Worm (Caenorhabditis elegans) whole organism, L1 larva: Measurements from ENCODE around the gene rtfo-1.
A peak's percentile ranks its signal among the peaks of the same experiment; 100 is the strongest.

Experiments
- F16B12.6 ChIP-seq: fragments of 150-350 bp; optimal IDR thresholded peaks from 2 replicates; lab custom pipeline; 2014; ENCODE audit warnings: missing biosample characterization, missing genetic modification characterization
- aha-1 ChIP-seq: fragments of 150-350 bp; optimal IDR thresholded peaks from 2 replicates; lab custom pipeline; 2014; ENCODE audit warnings: missing biosample characterization, missing genetic modification characterization
- ama-1 ChIP-seq: fragments of 150-350 bp; optimal IDR thresholded peaks from 2 replicates; lab custom pipeline; 2014
- blmp-1 ChIP-seq: fragments of 150-350 bp; optimal IDR thresholded peaks from 2 replicates; lab custom pipeline; 2014; ENCODE audit warnings: missing biosample characterization, missing genetic modification characterization
- ceh-63 ChIP-seq: fragments of 200-800 bp; sonication (Bioruptor generic); optimal IDR thresholded peaks from 2 replicates; lab custom pipeline; 2018; ENCODE audit warnings: mild to moderate bottlenecking, missing genetic modification characterization, missing compliant biosample characterization
- ceh-8 ChIP-seq: fragments of 200-800 bp; sonication (Bioruptor generic); optimal IDR thresholded peaks from 2 replicates; lab custom pipeline; 2018; ENCODE audit warnings: mild to moderate bottlenecking, missing genetic modification characterization, moderate library complexity, missing compliant biosample characterization
- ceh-82 ChIP-seq, 3 experiments: fragments of 150-350 bp in 1 of 3; sonication (generic microtip) in 2 of 3; optimal IDR thresholded peaks; 2 replicates each; lab custom pipeline; 2014 to 2017; ENCODE audit warnings: missing biosample characterization in 3 of 3, missing genetic modification characterization in 3 of 3
- ceh-88 ChIP-seq: fragments of 200-800 bp; sonication (Bioruptor generic); IDR thresholded peaks from 2 replicates; pipeline ENCODE4 v1.3.6; 2022; ENCODE audit warnings: missing genetic modification characterization, missing compliant biosample characterization
- ceh-90 ChIP-seq: sonication (generic microtip); optimal IDR thresholded peaks from 2 replicates; lab custom pipeline; 2016; ENCODE audit warnings: missing genetic modification characterization, missing compliant biosample characterization
- dpl-1 ChIP-seq, 3 experiments: fragments of 150-350 bp in 2 of 3; sonication (generic microtip) in 1 of 3; optimal IDR thresholded peaks; 2 replicates each; lab custom pipeline; 2014 to 2017; ENCODE audit warnings: missing biosample characterization in 3 of 3, missing genetic modification characterization in 3 of 3, missing genetic modification reagents in 3 of 3
- dsc-1 ChIP-seq: sonication (generic microtip); optimal IDR thresholded peaks from 2 replicates; lab custom pipeline; 2016; ENCODE audit warnings: mild to moderate bottlenecking, missing genetic modification characterization, missing compliant biosample characterization
- efl-1 ChIP-seq, 4 experiments: fragments of 150-350 bp; optimal IDR thresholded peaks in 3 of 4; peaks in 1 of 4; 1 replicate in 1 of 4; 2 replicates in 3 of 4; lab custom pipeline; 2014; ENCODE audit warnings: missing biosample characterization in 2 of 4, missing genetic modification characterization in 2 of 4, missing genetic modification reagents in 2 of 4
- fkh-10 ChIP-seq: sonication (generic microtip); optimal IDR thresholded peaks from 2 replicates; lab custom pipeline; 2017; ENCODE audit warnings: missing biosample characterization, missing genetic modification reagents, missing genetic modification characterization
- fos-1 ChIP-seq: fragments of 150-350 bp; optimal IDR thresholded peaks from 2 replicates; lab custom pipeline; 2014; ENCODE audit warnings: missing biosample characterization, missing genetic modification characterization
- grh-1 ChIP-seq: fragments of 200-800 bp; sonication (Bioruptor generic); IDR thresholded peaks from 2 replicates; pipeline ENCODE4 v1.3.6; 2022; ENCODE audit warnings: missing genetic modification reagents, missing genetic modification characterization, missing compliant biosample characterization
- hlh-4 ChIP-seq: sonication (generic microtip); optimal IDR thresholded peaks from 2 replicates; lab custom pipeline; 2016; ENCODE audit warnings: mild to moderate bottlenecking, missing genetic modification characterization, missing compliant biosample characterization
- irx-1 ChIP-seq: sonication (generic microtip); optimal IDR thresholded peaks from 2 replicates; lab custom pipeline; 2016; ENCODE audit warnings: missing genetic modification characterization, missing compliant biosample characterization
- jun-1 ChIP-seq: fragments of 150-350 bp; optimal IDR thresholded peaks from 2 replicates; lab custom pipeline; 2014; ENCODE audit warnings: missing biosample characterization, missing genetic modification reagents, missing genetic modification characterization
- lin-13 ChIP-seq: fragments of 150-350 bp; optimal IDR thresholded peaks from 2 replicates; lab custom pipeline; 2014; ENCODE audit warnings: missing biosample characterization, missing genetic modification reagents, missing genetic modification characterization
- lin-15B ChIP-seq: fragments of 150-350 bp; sonication (generic microtip); optimal IDR thresholded peaks from 3 replicates; lab custom pipeline; 2014; ENCODE audit warnings: missing biosample characterization, missing genetic modification characterization
- lin-35 ChIP-seq, 2 experiments: fragments of 150-350 bp; optimal IDR thresholded peaks; 2 replicates each; lab custom pipeline; 2014; ENCODE audit warnings: missing biosample characterization in 2 of 2, missing genetic modification characterization in 2 of 2, missing genetic modification reagents in 2 of 2
- lir-3 ChIP-seq: sonication (generic microtip); optimal IDR thresholded peaks from 2 replicates; lab custom pipeline; 2016; ENCODE audit warnings: mild to moderate bottlenecking, missing genetic modification characterization, moderate library complexity, missing compliant biosample characterization; ENCODE audit not compliant: poor library complexity
- lsy-2 ChIP-seq, 2 experiments: fragments of 150-350 bp; optimal IDR thresholded peaks; 2 replicates each; lab custom pipeline; 2014; ENCODE audit warnings: missing biosample characterization in 2 of 2, missing genetic modification characterization in 2 of 2
- mab-9 ChIP-seq: fragments of 200-800 bp; sonication (Bioruptor generic); IDR thresholded peaks from 2 replicates; pipeline ENCODE4 v1.3.6; 2022; ENCODE audit warnings: missing genetic modification reagents, missing genetic modification characterization, missing compliant biosample characterization
- mep-1 ChIP-seq: fragments of 150-350 bp; optimal IDR thresholded peaks from 2 replicates; lab custom pipeline; 2014; ENCODE audit warnings: missing biosample characterization, missing genetic modification characterization
- nhr-12 ChIP-seq: sonication (generic microtip); optimal IDR thresholded peaks from 2 replicates; lab custom pipeline; 2017; ENCODE audit warnings: missing biosample characterization, missing genetic modification characterization
- nhr-20 ChIP-seq: sonication (generic microtip); optimal IDR thresholded peaks from 2 replicates; lab custom pipeline; 2016; ENCODE audit warnings: mild to moderate bottlenecking, missing genetic modification characterization, missing compliant biosample characterization
- nhr-71 ChIP-seq: sonication (generic microtip); optimal IDR thresholded peaks from 2 replicates; lab custom pipeline; 2016; ENCODE audit warnings: mild to moderate bottlenecking, missing genetic modification characterization, moderate library complexity, missing compliant biosample characterization
- nhr-76 ChIP-seq: sonication (generic microtip); optimal IDR thresholded peaks from 2 replicates; lab custom pipeline; 2017; ENCODE audit warnings: missing biosample characterization, missing genetic modification characterization
- nhr-77 ChIP-seq: fragments of 150-350 bp; optimal IDR thresholded peaks from 2 replicates; lab custom pipeline; 2014; ENCODE audit warnings: missing biosample characterization, missing genetic modification characterization
- nhr-84 ChIP-seq: sonication (generic microtip); optimal IDR thresholded peaks from 2 replicates; lab custom pipeline; 2017; ENCODE audit warnings: missing biosample characterization, missing genetic modification characterization
- nhr-85 ChIP-seq: sonication (generic microtip); peaks from one replicate; lab custom pipeline; 2016; ENCODE audit warnings: missing genetic modification characterization, inconsistent platforms, missing compliant biosample characterization
- nhr-90 ChIP-seq: sonication (generic microtip); optimal IDR thresholded peaks from 2 replicates; lab custom pipeline; 2016; ENCODE audit warnings: mild to moderate bottlenecking, missing genetic modification characterization, missing compliant biosample characterization; ENCODE audit not compliant: poor library complexity
- pag-3 ChIP-seq: sonication (generic microtip); optimal IDR thresholded peaks from 2 replicates; lab custom pipeline; 2017; ENCODE audit warnings: missing genetic modification characterization, mild to moderate bottlenecking, missing compliant biosample characterization, antibody characterized with exemption, borderline replicate concordance; ENCODE audit not compliant: insufficient read depth
- pax-3 ChIP-seq: fragments of 200-800 bp; sonication (Bioruptor generic); optimal IDR thresholded peaks from 2 replicates; lab custom pipeline; 2018; ENCODE audit warnings: mild to moderate bottlenecking, missing genetic modification characterization, moderate library complexity, missing compliant biosample characterization
- pqm-1 ChIP-seq: sonication (generic microtip); optimal IDR thresholded peaks from 3 replicates; lab custom pipeline; 2017; ENCODE audit warnings: missing biosample characterization, missing genetic modification characterization
- skn-1 ChIP-seq: fragments of 150-350 bp; optimal IDR thresholded peaks from 2 replicates; lab custom pipeline; 2014; ENCODE audit warnings: missing biosample characterization, missing genetic modification characterization
- snu-23 ChIP-seq: sonication (generic microtip); optimal IDR thresholded peaks from 2 replicates; lab custom pipeline; 2016; ENCODE audit warnings: missing genetic modification characterization, missing compliant biosample characterization
- swsn-7 ChIP-seq: sonication (generic microtip); optimal IDR thresholded peaks from 2 replicates; lab custom pipeline; 2016; ENCODE audit warnings: missing genetic modification characterization, missing compliant biosample characterization
- tlp-1 ChIP-seq: fragments of 150-350 bp; optimal IDR thresholded peaks from 2 replicates; lab custom pipeline; 2014; ENCODE audit warnings: missing biosample characterization, missing genetic modification characterization
- unc-130 ChIP-seq: fragments of 150-350 bp; optimal IDR thresholded peaks from 2 replicates; lab custom pipeline; 2017; ENCODE audit warnings: missing biosample characterization, missing genetic modification characterization, inconsistent platforms
- unc-30 ChIP-seq: sonication (generic microtip); optimal IDR thresholded peaks from 2 replicates; lab custom pipeline; 2017; ENCODE audit warnings: missing biosample characterization, missing genetic modification characterization
- unc-62 ChIP-seq: fragments of 150-350 bp; optimal IDR thresholded peaks from 2 replicates; lab custom pipeline; 2014; ENCODE audit warnings: missing biosample characterization, missing genetic modification reagents, missing genetic modification characterization
- unc-86 ChIP-seq: sonication (generic microtip); optimal IDR thresholded peaks from 2 replicates; lab custom pipeline; 2016; ENCODE audit warnings: missing genetic modification characterization, missing compliant biosample characterization
- unc-98 ChIP-seq: fragments of 200-800 bp; sonication (Bioruptor generic); IDR thresholded peaks from 2 replicates; pipeline ENCODE4 v1.3.6; 2022; ENCODE audit warnings: missing genetic modification characterization, missing compliant biosample characterization
- ztf-4 ChIP-seq: fragments of 150-350 bp; optimal IDR thresholded peaks from 2 replicates; lab custom pipeline; 2014; ENCODE audit warnings: missing biosample characterization, missing genetic modification characterization

rtfo-1 gene

ce11 chrV:9546860-9547269, 35.6 kb downstream of the rtfo-1 start, which contains the start of gene his-37 (continued):
- TF ChIP-seq hlh-4 (tag; lab: Kevin White, UChicago) (no peak), nhr-71 (peak; percentile 99), mep-1 (tag; lab: Kevin White, UChicago) (peak; percentile 99), nhr-12 (tag; lab: Kevin White, UChicago) (peak; percentile 63), blmp-1 (tag; lab: Kevin White, UChicago) (peak; percentile 96), aha-1 (tag; lab: Kevin White, UChicago) (peak; percentile 47), fkh-10 (GFP tag; lab: Kevin White, UChicago) (peak; percentile 99), lin-13 (peak; percentile 98), F16B12.6 (tag; lab: Kevin White, UChicago) (peak; percentile 76), unc-86 (tag; lab: Kevin White, UChicago) (peak; percentile 98), unc-62 (GFP tag; lab: Kevin White, UChicago) (peak; percentile 88), mab-9 (GFP tag; lab: Robert Waterston, UW) (peak; percentile 93), tlp-1 (tag; lab: Kevin White, UChicago) (no peak), pax-3 (tag; lab: Kevin White, UChicago) (peak; percentile 99), nhr-90 (tag; lab: Kevin White, UChicago) (peak; percentile 99), ceh-90 (peak; percentile 22), ceh-8 (GFP tag; lab: Kevin White, UChicago) (peak; percentile 96), skn-1 (peak; percentile 94), jun-1 (tag; lab: Kevin White, UChicago) (peak; percentile 99), ceh-82 (tag; optimal IDR thresholded peaks at IDR 0.05; lab: Kevin White, UChicago) (peak; percentile 97 to 99 (median 99)), lin-15B (tag; lab: Kevin White, UChicago) (peak; percentile 92), irx-1 (tag; lab: Kevin White, UChicago) (peak; percentile 95), nhr-77 (tag; lab: Kevin White, UChicago) (peak; percentile 99), ceh-63 (GFP tag; lab: Kevin White, UChicago) (peak; percentile 43), swsn-7 (tag; lab: Kevin White, UChicago) (peak; percentile 100), dsc-1 (tag; lab: Kevin White, UChicago) (peak; percentile 99), unc-30 (tag; lab: Kevin White, UChicago) (no peak), pag-3 (peak; percentile 17), unc-130 (tag; lab: Kevin White, UChicago) (peak; percentile 99), nhr-76 (tag; lab: Kevin White, UChicago) (peak; percentile 94), nhr-84 (tag; lab: Kevin White, UChicago) (peak; percentile 60), pqm-1 (peak; percentile 85)

- TF ChIP-seq lsy-2 (tag; optimal IDR thresholded peaks at IDR 0.05; lab: Kevin White, UChicago) (peak in 1 of 2 experiments; percentile 27), mep-1 (tag; lab: Kevin White, UChicago) (peak; percentile 1), lin-15B (tag; lab: Kevin White, UChicago) (no peak), lir-3 (tag; lab: Kevin White, UChicago) (no peak), efl-1 (optimal IDR thresholded peaks at IDR 0.05; lab: Kevin White, UChicago) (no peak), efl-1 (GFP tag; optimal IDR thresholded peaks at IDR 0.05 in 1 of 2; lab: Kevin White, UChicago) (peak in 1 of 2 experiments; percentile 80), jun-1 (tag; lab: Kevin White, UChicago) (no peak), nhr-85 (tag; lab: Kevin White, UChicago) (peak; percentile 50)
These were observed 36.3 kb downstream of the rtfo-1 start, which contains the start of gene C50F4.6 for ce11 chrV:9546042-9546581. Gene C50F4.6 (plus strand): TSS chrV:9546092.

ce11 chrV:9545238-9545709, 37.2 kb downstream of the rtfo-1 start, which contains the start of the genes his-35 and his-41:
Gene his-35 (minus strand): TSS chrV:9545288.
Gene his-41 (plus strand): TSS chrV:9545536.
- TF ChIP-seq unc-98 (GFP tag; lab: Robert Waterston, UW) (no peak), ceh-63 (GFP tag; lab: Kevin White, UChicago) (no peak), skn-1 (peak; percentile 77), nhr-20 (tag; lab: Kevin White, UChicago) (peak; percentile 77), snu-23 (GFP tag; lab: Kevin White, UChicago) (peak; percentile 75), grh-1 (0 out of 2 replicates have a peak, but pooled peaks have one; percentile 14), fos-1 (tag; lab: Kevin White, UChicago) (peak; percentile 24), mab-9 (GFP tag; lab: Robert Waterston, UW) (peak; percentile 45; the same call in 1 of the 2 replicates), ama-1 (lab: Kevin White, UChicago) (peak; percentile 60), pax-3 (tag; lab: Kevin White, UChicago) (peak; percentile 7), jun-1 (tag; lab: Kevin White, UChicago) (peak; percentile 72), ceh-88 (GFP tag; lab: Robert Waterston, UW) (0 out of 2 replicates have a peak, but pooled peaks have one; percentile 10), F16B12.6 (tag; lab: Kevin White, UChicago) (peak; percentile 28), lin-35 (GFP tag; optimal IDR thresholded peaks at IDR 0.05; lab: Kevin White, UChicago) (peak; percentile 22 to 57), efl-1 (optimal IDR thresholded peaks at IDR 0.05; lab: Kevin White, UChicago) (peak; percentile 60 to 63), efl-1 (GFP tag; optimal IDR thresholded peaks at IDR 0.05 in 1 of 2; lab: Kevin White, UChicago) (peak; percentile 53 to 93), ceh-8 (GFP tag; lab: Kevin White, UChicago) (no peak), lsy-2 (tag; optimal IDR thresholded peaks at IDR 0.05; lab: Kevin White, UChicago) (peak; percentile 33 to 47), nhr-71 (peak; percentile 83), ztf-4 (tag; lab: Kevin White, UChicago) (no peak), nhr-84 (tag; lab: Kevin White, UChicago) (no peak), dpl-1 (GFP tag; optimal IDR thresholded peaks at IDR 0.05; lab: Kevin White, UChicago) (peak; percentile 9 to 45 (median 43))
